Fruit fly (Drosophila melanogaster) whole organism, embryonic: Measurements from ENCODE around the gene Muc30E.

ENCODE experiments used
- CG10654 ChIP-seq: fragments of 200-800 bp; sonication (Bioruptor generic); optimal IDR thresholded peaks from 2 replicates; lab custom pipeline; 2016; ENCODE audit warnings: missing biosample characterization, missing genetic modification characterization
- CG11093 ChIP-seq: fragments of 200-800 bp; sonication (Bioruptor generic); IDR thresholded peaks from 3 replicates; pipeline ENCODE4 v1.3.6; 2022; ENCODE audit warnings: missing biosample characterization, missing genetic modification characterization
- CG11695 ChIP-seq: fragments of 200-800 bp; sonication (Bioruptor generic); IDR thresholded peaks from 3 replicates; pipeline ENCODE4 v1.3.6; 2022; ENCODE audit warnings: missing biosample characterization, missing genetic modification characterization
- CG12236 ChIP-seq: fragments of 200-800 bp; sonication (Bioruptor generic); optimal IDR thresholded peaks from 2 replicates; lab custom pipeline; 2016; ENCODE audit warnings: missing biosample characterization, missing genetic modification characterization
- CG13296 ChIP-seq: fragments of 200-800 bp; sonication (Bioruptor generic); optimal IDR thresholded peaks from 3 replicates; lab custom pipeline; 2018; ENCODE audit warnings: missing biosample characterization, mild to moderate bottlenecking, missing genetic modification characterization
- CG13775 ChIP-seq: fragments of 200-800 bp; sonication (Bioruptor generic); optimal IDR thresholded peaks from 3 replicates; lab custom pipeline; 2017; ENCODE audit warnings: missing biosample characterization, mild to moderate bottlenecking, missing genetic modification characterization
- CG16779 ChIP-seq: fragments of 200-800 bp; sonication (Bioruptor generic); IDR thresholded peaks from 2 replicates; pipeline ENCODE4 v1.3.6; 2022; ENCODE audit warnings: missing biosample characterization, missing genetic modification characterization
- CG17361 ChIP-seq: fragments of 200-800 bp; sonication (Bioruptor generic); IDR thresholded peaks from 3 replicates; pipeline ENCODE4 v1.3.6; 2022; ENCODE audit warnings: missing biosample characterization, missing genetic modification characterization
- CG17385 ChIP-seq: fragments of 200-800 bp; sonication (Bioruptor generic); optimal IDR thresholded peaks from 3 replicates; lab custom pipeline; 2018; ENCODE audit warnings: missing biosample characterization, mild to moderate bottlenecking, missing genetic modification characterization
- CG17612 ChIP-seq: fragments of 200-800 bp; sonication (Bioruptor generic); IDR thresholded peaks from 2 replicates; pipeline ENCODE4 v1.3.6; 2022; ENCODE audit warnings: missing biosample characterization, missing genetic modification characterization
- CG17912 ChIP-seq: fragments of 200-800 bp; sonication (Bioruptor generic); optimal IDR thresholded peaks from 2 replicates; lab custom pipeline; 2018; ENCODE audit warnings: missing biosample characterization, mild to moderate bottlenecking, missing genetic modification characterization
- CG2889 ChIP-seq: fragments of 200-800 bp; sonication (Bioruptor generic); IDR thresholded peaks from 3 replicates; pipeline ENCODE4 v1.3.6; 2022; ENCODE audit warnings: missing biosample characterization, missing genetic modification characterization
- CG30403 ChIP-seq: fragments of 200-800 bp; sonication (Bioruptor generic); optimal IDR thresholded peaks from 3 replicates; lab custom pipeline; 2016; ENCODE audit warnings: missing biosample characterization, missing genetic modification characterization
- CG31441 ChIP-seq: fragments of 200-800 bp; sonication (Bioruptor generic); IDR thresholded peaks from 2 replicates; pipeline ENCODE4 v1.3.6; 2022; ENCODE audit warnings: missing biosample characterization, missing genetic modification characterization
- CG32532 ChIP-seq: fragments of 200-800 bp; sonication (Bioruptor generic); IDR thresholded peaks from 2 replicates; pipeline ENCODE4 v1.3.6; 2022; ENCODE audit warnings: missing biosample characterization, missing genetic modification characterization
- CG34224 ChIP-seq: fragments of 200-800 bp; sonication (Bioruptor generic); IDR thresholded peaks from 3 replicates; pipeline ENCODE4 v1.3.6; 2022; ENCODE audit warnings: missing biosample characterization, missing genetic modification characterization; ENCODE audit not compliant: partially characterized antibody
- CG42726 ChIP-seq: fragments of 200-800 bp; sonication (Bioruptor generic); IDR thresholded peaks from 2 replicates; pipeline ENCODE4 v1.3.6; 2022; ENCODE audit warnings: missing biosample characterization, missing genetic modification characterization; ENCODE audit not compliant: partially characterized antibody
- CG4404 ChIP-seq: fragments of 200-800 bp; sonication (Bioruptor generic); IDR thresholded peaks from 2 replicates; pipeline ENCODE4 v1.3.6; 2022; ENCODE audit warnings: missing biosample characterization, missing genetic modification characterization
- CG5245 ChIP-seq: fragments of 200-800 bp; sonication (Bioruptor generic); optimal IDR thresholded peaks from 3 replicates; lab custom pipeline; 2016; ENCODE audit warnings: missing biosample characterization, missing genetic modification characterization
- CG5953 ChIP-seq: fragments of 200-800 bp; sonication (Bioruptor generic); IDR thresholded peaks from 2 replicates; pipeline ENCODE4 v1.3.6; 2022; ENCODE audit warnings: missing biosample characterization, missing genetic modification characterization
- CG6272 ChIP-seq: fragments of 200-800 bp; sonication (Bioruptor generic); IDR thresholded peaks from 2 replicates; pipeline ENCODE4 v1.3.6; 2022; ENCODE audit warnings: missing biosample characterization, missing genetic modification characterization
- CG7786 ChIP-seq: fragments of 200-800 bp; sonication (Bioruptor generic); optimal IDR thresholded peaks from 2 replicates; lab custom pipeline; 2016; ENCODE audit warnings: missing biosample characterization, missing genetic modification characterization
- CG8089 ChIP-seq: fragments of 200-800 bp; sonication (Bioruptor generic); optimal IDR thresholded peaks from 3 replicates; lab custom pipeline; 2016; ENCODE audit warnings: missing biosample characterization, missing genetic modification characterization
- Deaf1 ChIP-seq: fragments of 200-800 bp; optimal IDR thresholded peaks from 3 replicates; lab custom pipeline; 2019; ENCODE audit warnings: missing biosample characterization, mild to moderate bottlenecking, missing genetic modification characterization, moderate library complexity
- GATAe ChIP-seq: fragments of 200-800 bp; sonication (Bioruptor generic); conservative IDR thresholded peaks from 2 replicates; pipeline ENCODE4 v1.3.6; 2022; ENCODE audit warnings: missing biosample characterization, missing genetic modification characterization
- Hand ChIP-seq: fragments of 200-800 bp; sonication (Bioruptor generic); optimal IDR thresholded peaks from 2 replicates; lab custom pipeline; 2017; ENCODE audit warnings: mild to moderate bottlenecking, missing biosample characterization, missing genetic modification reagents, missing genetic modification characterization
- Hmx ChIP-seq: fragments of 200-800 bp; sonication (Bioruptor generic); optimal IDR thresholded peaks from 2 replicates; lab custom pipeline; 2016; ENCODE audit warnings: missing biosample characterization, missing genetic modification characterization
- Hr78 ChIP-seq, 2 experiments: fragments of 200-800 bp in 1 of 2; fragments of >200 bp in 1 of 2; sonication (Bioruptor generic) in 1 of 2; optimal IDR thresholded peaks; 2 replicates each; lab custom pipeline; 2017 to 2019; ENCODE audit warnings: missing biosample characterization in 2 of 2, missing genetic modification characterization in 2 of 2, mild to moderate bottlenecking in 1 of 2, moderate library complexity in 1 of 2
- PHDP ChIP-seq: fragments of 200-800 bp; sonication (Bioruptor generic); optimal IDR thresholded peaks from 3 replicates; lab custom pipeline; 2018; ENCODE audit warnings: missing biosample characterization, mild to moderate bottlenecking, missing genetic modification characterization, moderate library complexity
- Ravus ChIP-seq: fragments of 200-800 bp; sonication (Bioruptor generic); IDR thresholded peaks from 2 replicates; pipeline ENCODE4 v1.3.6; 2022; ENCODE audit warnings: missing biosample characterization, missing genetic modification characterization
- Six4 ChIP-seq: fragments of 200-800 bp; sonication (Bioruptor generic); optimal IDR thresholded peaks from 2 replicates; lab custom pipeline; 2016; ENCODE audit warnings: missing biosample characterization, missing genetic modification characterization
- abd-A ChIP-seq: fragments of 200-800 bp; sonication (Bioruptor generic); optimal IDR thresholded peaks from 3 replicates; lab custom pipeline; 2019; ENCODE audit warnings: missing biosample characterization, mild to moderate bottlenecking, missing genetic modification characterization, moderate library complexity
- bsh ChIP-seq, 2 experiments: fragments of 200-800 bp; sonication (Bioruptor generic); optimal IDR thresholded peaks; 2 replicates each; lab custom pipeline; 2017 to 2018; ENCODE audit warnings: mild to moderate bottlenecking in 2 of 2, missing biosample characterization in 2 of 2, missing genetic modification characterization in 2 of 2, moderate library complexity in 1 of 2
- disco-r ChIP-seq: fragments of 200-800 bp; sonication (Bioruptor generic); optimal IDR thresholded peaks from 2 replicates; lab custom pipeline; 2016; ENCODE audit warnings: missing biosample characterization, missing genetic modification characterization
- dpn ChIP-seq, 2 experiments: fragments of 200-800 bp; sonication (Bioruptor generic); optimal IDR thresholded peaks; 3 replicates each; lab custom pipeline; 2016; ENCODE audit warnings: missing biosample characterization in 2 of 2, missing genetic modification characterization in 2 of 2
- eyg ChIP-seq: fragments of 200-800 bp; sonication (Bioruptor generic); optimal IDR thresholded peaks from 3 replicates; lab custom pipeline; 2016; ENCODE audit warnings: missing biosample characterization, missing genetic modification characterization
- fd64A ChIP-seq: fragments of 200-800 bp; sonication (Bioruptor generic); optimal IDR thresholded peaks from 3 replicates; lab custom pipeline; 2018; ENCODE audit warnings: missing biosample characterization, mild to moderate bottlenecking, missing genetic modification characterization
- fu2 ChIP-seq: fragments of 200-800 bp; sonication (Bioruptor generic); optimal IDR thresholded peaks from 2 replicates; lab custom pipeline; 2016; ENCODE audit warnings: missing biosample characterization, missing genetic modification characterization
- her ChIP-seq: fragments of 200-800 bp; sonication (Bioruptor generic); optimal IDR thresholded peaks from 2 replicates; lab custom pipeline; 2016; ENCODE audit warnings: missing biosample characterization, missing genetic modification characterization
- inv ChIP-seq: fragments of 200-800 bp; sonication (Bioruptor generic); IDR thresholded peaks from 2 replicates; pipeline ENCODE4 v1.3.6; 2022; ENCODE audit warnings: missing biosample characterization, missing genetic modification characterization; ENCODE audit not compliant: partially characterized antibody
- lab ChIP-seq: fragments of 200-800 bp; sonication (Bioruptor generic); optimal IDR thresholded peaks from 3 replicates; lab custom pipeline; 2017; ENCODE audit warnings: missing biosample characterization, missing genetic modification characterization, mild to moderate bottlenecking, moderate library complexity, missing genetic modification reagents
- lola ChIP-seq, 3 experiments: fragments of >200 bp in 2 of 3; fragments of 200-800 bp in 1 of 3; sonication (Bioruptor generic) in 1 of 3; optimal IDR thresholded peaks; 2 replicates each; lab custom pipeline; 2017 to 2019; ENCODE audit warnings: missing biosample characterization in 3 of 3, missing genetic modification characterization in 3 of 3, mild to moderate bottlenecking in 1 of 3, moderate library complexity in 1 of 3
- mirr ChIP-seq: fragments of 200-800 bp; sonication (Bioruptor generic); optimal IDR thresholded peaks from 3 replicates; lab custom pipeline; 2018; ENCODE audit warnings: missing biosample characterization, mild to moderate bottlenecking, missing genetic modification characterization
- nom ChIP-seq: fragments of 200-800 bp; sonication (Bioruptor generic); optimal IDR thresholded peaks from 2 replicates; lab custom pipeline; 2017; ENCODE audit warnings: missing biosample characterization, missing genetic modification characterization, mild to moderate bottlenecking, moderate library complexity, missing genetic modification reagents
- phol ChIP-seq: fragments of 200-800 bp; sonication (Bioruptor generic); optimal IDR thresholded peaks from 3 replicates; lab custom pipeline; 2018; ENCODE audit warnings: missing biosample characterization, mild to moderate bottlenecking, missing genetic modification characterization, moderate library complexity
- ranshi ChIP-seq: fragments of 200-800 bp; sonication (Bioruptor generic); IDR thresholded peaks from 2 replicates; pipeline ENCODE4 v1.3.6; 2022; ENCODE audit warnings: missing biosample characterization, missing genetic modification characterization
- salm ChIP-seq: fragments of 200-800 bp; sonication (Bioruptor generic); optimal IDR thresholded peaks from 2 replicates; lab custom pipeline; 2018; ENCODE audit warnings: missing biosample characterization, mild to moderate bottlenecking, missing genetic modification characterization
- so ChIP-seq: fragments of 200-800 bp; sonication (Bioruptor generic); IDR thresholded peaks from 3 replicates; pipeline ENCODE4 v1.3.6; 2022; ENCODE audit warnings: missing biosample characterization, missing genetic modification characterization
- sob ChIP-seq: fragments of 200-800 bp; sonication (Bioruptor generic); IDR thresholded peaks from 2 replicates; pipeline ENCODE4 v1.3.6; 2022; ENCODE audit warnings: missing biosample characterization, missing genetic modification characterization
- tup ChIP-seq: fragments of 200-800 bp; sonication (Bioruptor generic); optimal IDR thresholded peaks from 2 replicates; lab custom pipeline; 2016; ENCODE audit warnings: missing biosample characterization, mild to moderate bottlenecking, missing genetic modification characterization, moderate library complexity
- unpg ChIP-seq: fragments of 200-800 bp; sonication (Bioruptor generic); optimal IDR thresholded peaks from 3 replicates; lab custom pipeline; 2018; ENCODE audit warnings: missing biosample characterization, mild to moderate bottlenecking, missing genetic modification characterization, moderate library complexity
- vfl ChIP-seq: fragments of 200-800 bp; sonication (Bioruptor generic); optimal IDR thresholded peaks from 2 replicates; lab custom pipeline; 2016; ENCODE audit warnings: missing biosample characterization, missing genetic modification characterization

The Muc30E gene

DNA sequence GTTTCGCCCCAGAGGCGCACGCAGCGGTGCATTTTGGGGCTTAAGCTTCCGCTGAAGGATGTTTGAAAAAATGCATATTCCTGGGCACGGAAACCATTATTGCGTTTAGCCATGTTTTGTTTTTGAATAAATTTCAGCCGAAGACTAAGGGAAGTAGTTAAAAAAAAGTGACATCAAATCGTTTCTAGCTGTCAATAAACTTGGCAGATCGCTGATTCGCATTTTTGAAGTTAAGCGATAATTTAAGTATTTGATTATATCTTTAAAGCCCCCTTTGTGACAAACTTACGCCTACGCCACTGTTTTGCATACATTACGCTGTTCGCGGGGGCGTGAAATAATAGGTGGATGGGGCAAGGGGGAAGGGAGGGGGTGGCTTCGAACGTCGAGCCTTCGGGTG lies 38.6 kb downstream of the Muc30E start (continued):
- no peak for TF ChIP-seq CG6272 (GFP tag; lab: Robert Waterston, UW)
- TF ChIP-seq CG4404 (GFP tag; lab: Robert Waterston, UW) = no peak
- TF ChIP-seq CG31441 (GFP tag; lab: Robert Waterston, UW) = 0 out of 2 replicates have a peak, but pooled peaks have one; percentile 20
- TF ChIP-seq CG42726 (GFP tag; lab: Robert Waterston, UW) = no peak
- no peak for TF ChIP-seq CG17612 (GFP tag; lab: Robert Waterston, UW)
- no peak for TF ChIP-seq fu2 (GFP tag; lab: Kevin White, UChicago)
- TF ChIP-seq CG16779 = no peak
- no peak for TF ChIP-seq salm
- TF ChIP-seq GATAe (GFP tag; lab: Robert Waterston, UW) = no peak
- TF ChIP-seq Six4 (GFP tag; lab: Kevin White, UChicago) = no peak
- no peak for TF ChIP-seq mirr (GFP tag; lab: Kevin White, UChicago)
- TF ChIP-seq unpg (GFP tag; lab: Kevin White, UChicago) = no peak
- TF ChIP-seq CG17912 (GFP tag; lab: Kevin White, UChicago) = no peak
- no peak for TF ChIP-seq CG10654 (GFP tag; lab: Kevin White, UChicago)
- TF ChIP-seq sob (GFP tag; lab: Robert Waterston, UW) = no peak
- TF ChIP-seq dpn (GFP tag; optimal IDR thresholded peaks at IDR 0.05; lab: Kevin White, UChicago) = no peak
- TF ChIP-seq eyg (GFP tag; lab: Kevin White, UChicago) = no peak
- no peak for TF ChIP-seq phol
- no peak for TF ChIP-seq CG17361 (GFP tag; lab: Robert Waterston, UW)
- no peak for TF ChIP-seq CG2889 (GFP tag; lab: Robert Waterston, UW)
- TF ChIP-seq CG13296 (GFP tag; lab: Kevin White, UChicago) = peak; percentile 12
- no peak for TF ChIP-seq Hmx (GFP tag; lab: Kevin White, UChicago)
- TF ChIP-seq CG32532 = no peak
- no peak for TF ChIP-seq CG12236
- TF ChIP-seq her = no peak
- no peak for TF ChIP-seq so (GFP tag; lab: Robert Waterston, UW)
- TF ChIP-seq CG11695 (GFP tag; lab: Robert Waterston, UW) = no peak
- TF ChIP-seq lola (GFP tag; optimal IDR thresholded peaks at IDR 0.05; lab: Kevin White, UChicago) = no peak
- TF ChIP-seq Deaf1 (tag; lab: Kevin White, UChicago) = no peak
- no peak for TF ChIP-seq CG7786
- TF ChIP-seq CG11093 (GFP tag; lab: Robert Waterston, UW) = no peak
- TF ChIP-seq CG17385 (GFP tag; lab: Kevin White, UChicago) = no peak
- TF ChIP-seq CG34224 (GFP tag; lab: Robert Waterston, UW) = no peak
- no peak for TF ChIP-seq vfl (GFP tag; lab: Kevin White, UChicago)
- no peak for TF ChIP-seq CG8089 (GFP tag; lab: Kevin White, UChicago)
- TF ChIP-seq PHDP (tag; lab: Kevin White, UChicago) = no peak
- peak; percentile 16 for TF ChIP-seq CG13775 (GFP tag; lab: Kevin White, UChicago)
- TF ChIP-seq nom (GFP tag; lab: Kevin White, UChicago) = no peak
- no peak for TF ChIP-seq fd64A (GFP tag; lab: Kevin White, UChicago)
- no peak for TF ChIP-seq CG5953 (GFP tag; lab: Robert Waterston, UW)
- TF ChIP-seq bsh (GFP tag; optimal IDR thresholded peaks at IDR 0.05; lab: Kevin White, UChicago) = no peak
- TF ChIP-seq Ravus (GFP tag; lab: Robert Waterston, UW) = no peak
- TF ChIP-seq Hand (GFP tag; lab: Kevin White, UChicago) = peak; percentile 52
- TF ChIP-seq Hr78 (GFP tag; optimal IDR thresholded peaks at IDR 0.05; lab: Kevin White, UChicago) = no peak
- TF ChIP-seq lab (GFP tag; lab: Kevin White, UChicago) = peak; percentile 59
- peak; percentile 50 for TF ChIP-seq CG30403 (GFP tag; lab: Kevin White, UChicago)
- TF ChIP-seq disco-r (GFP tag; lab: Kevin White, UChicago) = no peak
- TF ChIP-seq CG5245 = no peak
- TF ChIP-seq inv (GFP tag; lab: Robert Waterston, UW) = no peak
- TF ChIP-seq ranshi (GFP tag; lab: Robert Waterston, UW) = no peak
- no peak for TF ChIP-seq abd-A (tag; lab: Kevin White, UChicago)
- no peak for TF ChIP-seq tup (GFP tag; lab: Kevin White, UChicago)
